Worm (Caenorhabditis elegans): Measurements from ENCODE around the gene abcf-2.

DNA sequence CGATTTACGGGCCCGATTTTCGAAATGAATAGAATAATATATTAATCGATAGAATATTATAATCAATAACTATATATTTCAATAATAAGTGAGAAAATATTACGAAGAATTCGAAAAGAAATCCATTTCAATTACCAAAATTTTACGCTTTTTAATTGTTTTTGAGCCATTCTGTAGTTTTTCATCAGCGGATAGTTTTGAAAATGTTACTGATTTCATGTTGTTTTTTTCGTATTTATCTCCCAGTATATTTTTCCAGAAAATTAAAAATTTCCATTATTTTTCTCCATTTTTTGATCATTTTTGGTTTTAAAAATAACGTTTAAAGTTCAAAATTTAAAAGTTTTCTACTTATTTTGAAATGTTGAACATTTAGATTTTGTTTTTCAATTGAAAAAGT is 43.7 kb upstream of the abcf-2 start, which contains the start of gene T28A8.3:
- TF ChIP-seq egl-27 (tag; optimal IDR thresholded peaks at IDR 0.05) = no peak
- TF ChIP-seq ama-1 (optimal IDR thresholded peaks at IDR 0.05) = no peak

Data from whole organism, L3 larva.